Fruit fly (Drosophila melanogaster) whole organism, embryonic: ENCODE measurements around the gene Rab3-GEF.

ENCODE experiments used
- Adf1 ChIP-seq: fragments of 200-800 bp; sonication (Bioruptor generic); IDR thresholded peaks from 2 replicates; pipeline ENCODE4 v1.3.6; 2022; ENCODE audit warnings: missing biosample characterization, missing genetic modification characterization
- Atf-2 ChIP-seq: fragments of 200-800 bp; sonication (Bioruptor generic); optimal IDR thresholded peaks from 2 replicates; lab custom pipeline; 2016; ENCODE audit warnings: missing biosample characterization, missing genetic modification characterization
- CG10209 ChIP-seq: fragments of 200-800 bp; sonication (Bioruptor generic); optimal IDR thresholded peaks from 3 replicates; lab custom pipeline; 2017; ENCODE audit warnings: missing biosample characterization, mild to moderate bottlenecking, missing genetic modification characterization, missing genetic modification reagents
- CG10267 ChIP-seq: fragments of 200-800 bp; sonication (Bioruptor generic); optimal IDR thresholded peaks from 2 replicates; lab custom pipeline; 2018; ENCODE audit warnings: missing biosample characterization, mild to moderate bottlenecking, missing genetic modification characterization, moderate library complexity
- CG10979 ChIP-seq: fragments of 200-800 bp; sonication (Bioruptor generic); optimal IDR thresholded peaks from 2 replicates; lab custom pipeline; 2018; ENCODE audit warnings: missing biosample characterization, mild to moderate bottlenecking, missing genetic modification characterization, moderate library complexity
- CG11398 ChIP-seq: fragments of 200-800 bp; sonication (Bioruptor generic); optimal IDR thresholded peaks from 2 replicates; lab custom pipeline; 2016; ENCODE audit warnings: missing biosample characterization, missing genetic modification characterization
- CG11456 ChIP-seq: fragments of 200-800 bp; sonication (Bioruptor generic); IDR thresholded peaks from 3 replicates; pipeline ENCODE4 v1.3.6; 2022; ENCODE audit warnings: missing biosample characterization, missing genetic modification characterization
- CG11723 ChIP-seq: fragments of 200-800 bp; sonication (Bioruptor generic); optimal IDR thresholded peaks from 2 replicates; lab custom pipeline; 2017; ENCODE audit warnings: missing biosample characterization, mild to moderate bottlenecking, missing genetic modification characterization
- CG12219 ChIP-seq: fragments of 200-800 bp; sonication (Bioruptor generic); optimal IDR thresholded peaks from 3 replicates; lab custom pipeline; 2018; ENCODE audit warnings: missing biosample characterization, mild to moderate bottlenecking, missing genetic modification characterization
- CG12391 ChIP-seq: fragments of 200-800 bp; sonication (Bioruptor generic); optimal IDR thresholded peaks from 3 replicates; lab custom pipeline; 2018; ENCODE audit warnings: missing biosample characterization, mild to moderate bottlenecking, missing genetic modification characterization, moderate library complexity
- CG15601 ChIP-seq: fragments of 200-800 bp; sonication (Bioruptor generic); optimal IDR thresholded peaks from 3 replicates; lab custom pipeline; 2019; ENCODE audit warnings: missing biosample characterization, mild to moderate bottlenecking, missing genetic modification characterization, moderate library complexity
- CG17328 ChIP-seq: fragments of 200-800 bp; sonication (Bioruptor generic); IDR thresholded peaks from 2 replicates; pipeline ENCODE4 v1.3.6; 2022; ENCODE audit warnings: missing biosample characterization, missing genetic modification characterization
- CG17359 ChIP-seq: fragments of 200-800 bp; sonication (Bioruptor generic); optimal IDR thresholded peaks from 3 replicates; lab custom pipeline; 2018; ENCODE audit warnings: missing biosample characterization, mild to moderate bottlenecking, missing genetic modification characterization, moderate library complexity
- CG1792 ChIP-seq: fragments of 200-800 bp; sonication (Bioruptor generic); optimal IDR thresholded peaks from 2 replicates; lab custom pipeline; 2016; ENCODE audit warnings: missing biosample characterization, missing genetic modification characterization
- CG30403 ChIP-seq: fragments of 200-800 bp; sonication (Bioruptor generic); optimal IDR thresholded peaks from 3 replicates; lab custom pipeline; 2016; ENCODE audit warnings: missing biosample characterization, missing genetic modification characterization
- CG31388 ChIP-seq: fragments of 200-800 bp; sonication (Bioruptor generic); optimal IDR thresholded peaks from 2 replicates; lab custom pipeline; 2016; ENCODE audit warnings: missing biosample characterization, missing genetic modification characterization
- CG34224 ChIP-seq: fragments of 200-800 bp; sonication (Bioruptor generic); IDR thresholded peaks from 3 replicates; pipeline ENCODE4 v1.3.6; 2022; ENCODE audit warnings: missing biosample characterization, missing genetic modification characterization; ENCODE audit not compliant: partially characterized antibody
- CG8089 ChIP-seq: fragments of 200-800 bp; sonication (Bioruptor generic); optimal IDR thresholded peaks from 3 replicates; lab custom pipeline; 2016; ENCODE audit warnings: missing biosample characterization, missing genetic modification characterization
- CG8388 ChIP-seq: fragments of 200-800 bp; sonication (Bioruptor generic); optimal IDR thresholded peaks from 2 replicates; lab custom pipeline; 2019; ENCODE audit warnings: missing biosample characterization, mild to moderate bottlenecking, missing genetic modification characterization, moderate library complexity
- CG9727 ChIP-seq: fragments of 200-800 bp; sonication (Bioruptor generic); optimal IDR thresholded peaks from 3 replicates; lab custom pipeline; 2017; ENCODE audit warnings: missing biosample characterization, mild to moderate bottlenecking, missing genetic modification characterization
- Dip2 ChIP-seq: fragments of 200-800 bp; sonication (Bioruptor generic); IDR thresholded peaks from 2 replicates; pipeline ENCODE4 v1.3.6; 2022; ENCODE audit warnings: missing biosample characterization, missing genetic modification characterization
- H15 ChIP-seq: fragments of 200-800 bp; sonication (Bioruptor generic); IDR thresholded peaks from 3 replicates; pipeline ENCODE4 v1.3.6; 2022; ENCODE audit warnings: missing biosample characterization, missing genetic modification characterization
- HLH3B ChIP-seq: fragments of 200-800 bp; sonication (Bioruptor generic); IDR thresholded peaks from 2 replicates; pipeline ENCODE4 v1.3.6; 2022; ENCODE audit warnings: missing biosample characterization, missing genetic modification characterization
- HmgD ChIP-seq: fragments of 200-800 bp; sonication (Bioruptor generic); optimal IDR thresholded peaks from 3 replicates; lab custom pipeline; 2016; ENCODE audit warnings: missing biosample characterization, missing genetic modification characterization
- HmgZ ChIP-seq: fragments of 200-800 bp; sonication (Bioruptor generic); optimal IDR thresholded peaks from 2 replicates; lab custom pipeline; 2018; ENCODE audit warnings: missing biosample characterization, mild to moderate bottlenecking, missing genetic modification characterization
- Myb ChIP-seq: fragments of 200-800 bp; sonication (Bioruptor generic); optimal IDR thresholded peaks from 2 replicates; lab custom pipeline; 2016; ENCODE audit warnings: missing biosample characterization, missing genetic modification characterization
- PHDP ChIP-seq: fragments of 200-800 bp; sonication (Bioruptor generic); optimal IDR thresholded peaks from 3 replicates; lab custom pipeline; 2018; ENCODE audit warnings: missing biosample characterization, mild to moderate bottlenecking, missing genetic modification characterization, moderate library complexity
- Side ChIP-seq: fragments of 200-800 bp; sonication (Bioruptor generic); optimal IDR thresholded peaks from 2 replicates; lab custom pipeline; 2016; ENCODE audit warnings: missing biosample characterization, missing genetic modification characterization
- Spps ChIP-seq: fragments of 200-800 bp; sonication (Bioruptor generic); optimal IDR thresholded peaks from 2 replicates; lab custom pipeline; 2018; ENCODE audit warnings: missing biosample characterization, mild to moderate bottlenecking, missing genetic modification characterization
- Sry-β ChIP-seq: fragments of 200-800 bp; sonication (Bioruptor generic); optimal IDR thresholded peaks from 2 replicates; lab custom pipeline; 2018; ENCODE audit warnings: missing biosample characterization, mild to moderate bottlenecking, missing genetic modification characterization, moderate library complexity
- Ssrp ChIP-seq: fragments of 200-800 bp; sonication (Bioruptor generic); optimal IDR thresholded peaks from 2 replicates; lab custom pipeline; 2018; ENCODE audit warnings: missing biosample characterization, mild to moderate bottlenecking, missing genetic modification characterization, moderate library complexity
- Vsx1 ChIP-seq: fragments of 200-800 bp; sonication (Bioruptor generic); optimal IDR thresholded peaks from 2 replicates; lab custom pipeline; 2017; ENCODE audit warnings: missing biosample characterization, mild to moderate bottlenecking, missing genetic modification characterization, missing genetic modification reagents
- az2 ChIP-seq: fragments of 200-800 bp; sonication (Bioruptor generic); optimal IDR thresholded peaks from 3 replicates; lab custom pipeline; 2016; ENCODE audit warnings: missing biosample characterization, missing genetic modification characterization
- bowl ChIP-seq: fragments of 200-800 bp; sonication (Bioruptor generic); IDR thresholded peaks from 2 replicates; pipeline ENCODE4 v1.3.6; 2022; ENCODE audit warnings: missing biosample characterization, missing genetic modification characterization
- cg ChIP-seq: fragments of 200-800 bp; sonication (Bioruptor generic); optimal IDR thresholded peaks from 3 replicates; lab custom pipeline; 2019; ENCODE audit warnings: missing biosample characterization, mild to moderate bottlenecking, missing genetic modification characterization, moderate library complexity
- croc ChIP-seq: fragments of 200-800 bp; sonication (Bioruptor generic); conservative IDR thresholded peaks from 3 replicates; pipeline ENCODE4 v1.3.6; 2022; ENCODE audit warnings: missing biosample characterization, missing genetic modification characterization
- crp ChIP-seq, 2 experiments: fragments of 200-800 bp; sonication (Bioruptor generic); optimal IDR thresholded peaks; 2 replicates in 1 of 2; 3 replicates in 1 of 2; lab custom pipeline; 2017; ENCODE audit warnings: missing biosample characterization in 2 of 2, missing genetic modification characterization in 2 of 2, mild to moderate bottlenecking in 1 of 2, moderate library complexity in 1 of 2
- fru ChIP-seq: fragments of >200 bp; optimal IDR thresholded peaks from 2 replicates; lab custom pipeline; 2017
- gfzf ChIP-seq: fragments of 200-800 bp; sonication (Bioruptor generic); optimal IDR thresholded peaks from 2 replicates; lab custom pipeline; 2016; ENCODE audit warnings: missing biosample characterization, mild to moderate bottlenecking, missing genetic modification characterization, moderate library complexity
- klu ChIP-seq: fragments of 200-800 bp; sonication (Bioruptor generic); IDR thresholded peaks from 2 replicates; pipeline ENCODE4 v1.3.6; 2022; ENCODE audit warnings: missing biosample characterization, missing genetic modification characterization
- kni ChIP-seq: fragments of 200-800 bp; sonication (Bioruptor generic); optimal IDR thresholded peaks from 3 replicates; lab custom pipeline; 2017; ENCODE audit warnings: mild to moderate bottlenecking, missing biosample characterization, missing genetic modification reagents, missing genetic modification characterization
- maf-S ChIP-seq: fragments of 200-800 bp; sonication (Bioruptor generic); optimal IDR thresholded peaks from 2 replicates; lab custom pipeline; 2016; ENCODE audit warnings: missing biosample characterization, missing genetic modification characterization
- odd ChIP-seq: fragments of 200-800 bp; sonication (Bioruptor generic); optimal IDR thresholded peaks from 2 replicates; lab custom pipeline; 2017; ENCODE audit warnings: missing biosample characterization, mild to moderate bottlenecking, missing genetic modification characterization
- onecut ChIP-seq: fragments of 200-800 bp; sonication (Bioruptor generic); IDR thresholded peaks from 2 replicates; pipeline ENCODE4 v1.3.6; 2022; ENCODE audit warnings: missing biosample characterization, missing genetic modification characterization
- pho ChIP-seq: fragments of 200-800 bp; sonication (Bioruptor generic); optimal IDR thresholded peaks from 2 replicates; lab custom pipeline; 2016; ENCODE audit warnings: missing biosample characterization, missing genetic modification characterization
- sr ChIP-seq: fragments of 200-800 bp; sonication (Bioruptor generic); IDR thresholded peaks from 3 replicates; pipeline ENCODE4 v1.3.6; 2022; ENCODE audit warnings: missing biosample characterization, missing genetic modification characterization
- twi ChIP-seq: fragments of 200-800 bp; optimal IDR thresholded peaks from 2 replicates; lab custom pipeline; 2019; ENCODE audit warnings: missing biosample characterization, mild to moderate bottlenecking, missing genetic modification characterization, moderate library complexity
- unpg ChIP-seq: fragments of 200-800 bp; sonication (Bioruptor generic); optimal IDR thresholded peaks from 3 replicates; lab custom pipeline; 2018; ENCODE audit warnings: missing biosample characterization, mild to moderate bottlenecking, missing genetic modification characterization, moderate library complexity
- vnd ChIP-seq: fragments of 200-800 bp; sonication (Bioruptor generic); IDR thresholded peaks from 3 replicates; pipeline ENCODE4 v1.3.6; 2022; ENCODE audit warnings: missing biosample characterization, missing genetic modification characterization; ENCODE audit not compliant: partially characterized antibody

The Rab3-GEF gene

DNA sequence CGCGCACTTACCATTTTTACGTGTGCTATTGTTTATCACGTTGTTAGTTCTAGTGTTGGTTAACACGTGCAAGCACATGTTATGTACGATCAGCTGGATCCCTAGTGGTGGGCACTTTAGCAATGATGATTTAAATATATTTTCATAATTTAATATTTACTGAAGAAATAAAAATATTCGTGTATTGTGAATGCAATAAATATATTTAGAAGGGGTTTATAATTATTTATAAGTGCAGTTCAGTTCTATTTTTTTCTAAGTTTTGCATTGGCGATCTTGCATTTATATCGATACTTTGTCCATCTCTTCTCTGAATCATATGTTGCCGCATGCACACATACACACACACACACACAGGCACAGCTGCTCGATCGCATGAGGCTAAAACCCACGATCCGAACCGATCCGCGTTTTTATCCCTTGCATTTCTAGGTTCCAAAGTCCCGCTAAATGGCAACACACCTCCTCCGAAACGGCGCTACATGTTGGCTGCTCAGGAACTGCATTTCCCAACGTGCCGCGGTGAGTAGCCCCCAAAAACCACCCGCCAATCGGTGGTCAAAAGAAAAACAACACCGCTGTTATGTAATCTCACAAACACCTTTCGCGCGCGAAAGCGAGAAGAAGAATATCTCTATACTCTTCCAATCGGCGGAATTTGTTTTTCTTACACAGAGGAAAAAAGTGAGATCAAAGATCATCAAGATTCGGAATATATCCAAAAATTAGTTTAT lies 3.5 kb upstream of the Rab3-GEF start, which contains the start of the genes CG15027 and Dbct (continued):
- peak; percentile 32 for TF ChIP-seq CG11723 (GFP tag; lab: Kevin White, UChicago)
- peak; percentile 73 for TF ChIP-seq CG9727 (GFP tag; lab: Kevin White, UChicago)
- TF ChIP-seq CG17328 (GFP tag; lab: Robert Waterston, UW) = peak; percentile 66
- no peak for TF ChIP-seq CG12219 (GFP tag; lab: Kevin White, UChicago)
- no peak for TF ChIP-seq Dip2 (GFP tag; lab: Robert Waterston, UW)
- TF ChIP-seq bowl = no peak
- peak; percentile 45 for TF ChIP-seq croc
- TF ChIP-seq Adf1 (GFP tag; lab: Robert Waterston, UW) = peak; percentile 29; the same call in 1 of the 2 replicates
- peak; percentile 59 for TF ChIP-seq CG8388
- no peak for TF ChIP-seq gfzf (GFP tag; lab: Kevin White, UChicago)
- no peak for TF ChIP-seq CG11398 (GFP tag; lab: Kevin White, UChicago)
- no peak for TF ChIP-seq kni (GFP tag; lab: Kevin White, UChicago)
- no peak for TF ChIP-seq Side (GFP tag; lab: Kevin White, UChicago)
- no peak for TF ChIP-seq Vsx1 (GFP tag; lab: Kevin White, UChicago)
- peak; percentile 58; the same call in 1 of the 2 replicates for TF ChIP-seq HLH3B (GFP tag; lab: Robert Waterston, UW)
- TF ChIP-seq onecut = no peak
- no peak for TF ChIP-seq Myb
- peak; percentile 73 for TF ChIP-seq unpg (GFP tag; lab: Kevin White, UChicago)
- no peak for TF ChIP-seq Spps
- 0 out of 3 replicates have a peak, but pooled peaks have one; percentile 43 for TF ChIP-seq H15 (GFP tag; lab: Robert Waterston, UW)
- peak; percentile 64 for TF ChIP-seq CG10979 (tag; lab: Kevin White, UChicago)
- TF ChIP-seq CG30403 (GFP tag; lab: Kevin White, UChicago) = peak; percentile 76
- peak; percentile 83 for TF ChIP-seq cg (GFP tag; lab: Kevin White, UChicago)
- TF ChIP-seq klu (GFP tag; lab: Robert Waterston, UW) = peak; percentile 33; the same call in 1 of the 2 replicates
- no peak for TF ChIP-seq CG8089
- TF ChIP-seq HmgD (GFP tag; lab: Kevin White, UChicago) = no peak
- peak; percentile 25 for TF ChIP-seq pho (GFP tag; lab: Kevin White, UChicago)
- TF ChIP-seq HmgZ = peak; percentile 84
- peak; percentile 54 for TF ChIP-seq CG17359
- TF ChIP-seq CG1792 (GFP tag; lab: Kevin White, UChicago) = no peak
- peak; percentile 73; the same call in 2 of the 3 replicates for TF ChIP-seq CG34224
- TF ChIP-seq CG12391 = peak; percentile 83
- peak; percentile 66; the same call in 1 of the 3 replicates for TF ChIP-seq CG11456 (GFP tag; lab: Robert Waterston, UW)
- no peak for TF ChIP-seq odd (GFP tag; lab: Kevin White, UChicago)
- TF ChIP-seq CG15601 (tag; lab: Kevin White, UChicago) = peak; percentile 47
- TF ChIP-seq CG10209 (GFP tag; lab: Kevin White, UChicago) = peak; percentile 50
- no peak for TF ChIP-seq Sry-β (GFP tag; lab: Kevin White, UChicago)
- no peak for TF ChIP-seq fru (lab: Kevin White, UChicago)
- TF ChIP-seq vnd = 0 out of 3 replicates have a peak, but pooled peaks have one; percentile 57
- peak; percentile 92 for TF ChIP-seq CG10267 (tag; lab: Kevin White, UChicago)
- TF ChIP-seq PHDP (tag; lab: Kevin White, UChicago) = peak; percentile 60
- TF ChIP-seq crp (GFP tag; optimal IDR thresholded peaks at IDR 0.05; lab: Kevin White, UChicago) = peak; percentile 84 to 96
- TF ChIP-seq Ssrp (tag; lab: Kevin White, UChicago) = peak; percentile 61
- no peak for TF ChIP-seq Atf-2 (GFP tag; lab: Kevin White, UChicago)
- TF ChIP-seq sr (GFP tag; lab: Robert Waterston, UW) = no peak
- TF ChIP-seq maf-S (GFP tag; lab: Kevin White, UChicago) = no peak
- TF ChIP-seq twi (tag; lab: Kevin White, UChicago) = peak; percentile 75
- peak; percentile 44 for TF ChIP-seq az2 (GFP tag; lab: Kevin White, UChicago)
- peak; percentile 4 for TF ChIP-seq CG31388
